Worm (Caenorhabditis elegans): Measurements from ENCODE around the gene rpn-13.
A peak's percentile ranks its signal among the peaks of the same experiment; 100 is the strongest.

rpn-13 gene

ce11 chrIII:6364395-6364794 lies 22.7 kb upstream of the rpn-13 start (continued):
- TF ChIP-seq ztf-4 (tag; optimal IDR thresholded peaks at IDR 0.05) (no peak), tlp-1 (tag; optimal IDR thresholded peaks at IDR 0.05) (no peak), nhr-28 (tag; optimal IDR thresholded peaks at IDR 0.05) (no peak), mep-1 (tag; optimal IDR thresholded peaks at IDR 0.05) (peak; percentile 65), nhr-47 (tag; optimal IDR thresholded peaks at IDR 0.05) (peak; percentile 53), blmp-1 (tag; optimal IDR thresholded peaks at IDR 0.05) (peak; percentile 94), mab-9 (GFP tag; IDR thresholded peaks at IDR 0.05) (no peak), fos-1 (tag; optimal IDR thresholded peaks at IDR 0.05) (no peak), lir-3 (tag; optimal IDR thresholded peaks at IDR 0.05; ENCODE audit: poor library complexity) (no peak), lin-13 (GFP tag; optimal IDR thresholded peaks at IDR 0.05) (no peak), pag-3 (tag; optimal IDR thresholded peaks at IDR 0.05; ENCODE audit: borderline replicate concordance, insufficient read depth) (no peak), C16A3.4 (tag; optimal IDR thresholded peaks at IDR 0.05) (no peak), ceh-63 (GFP tag; optimal IDR thresholded peaks at IDR 0.05) (no peak), nhr-77 (tag; optimal IDR thresholded peaks at IDR 0.05) (no peak), pax-3 (tag; optimal IDR thresholded peaks at IDR 0.05) (no peak), efl-1 (optimal IDR thresholded peaks at IDR 0.05) (peak in 1 of 2 experiments; percentile 4), efl-1 (GFP tag; optimal IDR thresholded peaks at IDR 0.05 in 1 of 2) (no peak), efl-3 (GFP tag; optimal IDR thresholded peaks at IDR 0.05) (peak; percentile 34), nhr-85 (tag) (peak; percentile 96), ztf-11 (tag; optimal IDR thresholded peaks at IDR 0.05) (no peak), jun-1 (tag; optimal IDR thresholded peaks at IDR 0.05) (no peak), C34B4.2 (tag; optimal IDR thresholded peaks at IDR 0.05) (no peak), aly-2 (tag; optimal IDR thresholded peaks at IDR 0.05) (no peak), mdl-1 (tag; optimal IDR thresholded peaks at IDR 0.05) (no peak), ceh-8 (GFP tag; optimal IDR thresholded peaks at IDR 0.05) (no peak), ceh-88 (GFP tag; IDR thresholded peaks at IDR 0.05) (no peak), snpc-4 (tag; optimal IDR thresholded peaks at IDR 0.05) (no peak), rnt-1 (tag; optimal IDR thresholded peaks at IDR 0.05) (peak; percentile 75), xbp-1 (tag; optimal IDR thresholded peaks at IDR 0.05) (no peak), unc-62 (GFP tag; optimal IDR thresholded peaks at IDR 0.05) (no peak), mef-2 (tag; optimal IDR thresholded peaks at IDR 0.05) (peak; percentile 21), dpl-1 (GFP tag; optimal IDR thresholded peaks at IDR 0.05) (no peak), lsy-2 (tag; optimal IDR thresholded peaks at IDR 0.05) (peak; percentile 46 to 59), unc-30 (tag; optimal IDR thresholded peaks at IDR 0.05) (no peak), nhr-71 (tag; optimal IDR thresholded peaks at IDR 0.05) (peak; percentile 75), swsn-7 (tag; optimal IDR thresholded peaks at IDR 0.05) (peak; percentile 4), ceh-82 (tag; optimal IDR thresholded peaks at IDR 0.05) (no peak), egl-27 (tag; optimal IDR thresholded peaks at IDR 0.05) (no peak), alr-1 (tag; optimal IDR thresholded peaks at IDR 0.05; ENCODE audit: borderline replicate concordance) (no peak), ces-1 (GFP tag; optimal IDR thresholded peaks at IDR 0.05) (no peak), sptf-1 (tag; optimal IDR thresholded peaks at IDR 0.05) (no peak), C04F5.9 (tag; optimal IDR thresholded peaks at IDR 0.05) (no peak), nhr-12 (tag; optimal IDR thresholded peaks at IDR 0.05) (no peak), ama-1 (optimal IDR thresholded peaks at IDR 0.05) (no peak), tbx-2 (tag; optimal IDR thresholded peaks at IDR 0.05) (no peak), grh-1 (GFP tag; IDR thresholded peaks at IDR 0.05) (no peak), zip-4 (GFP tag; optimal IDR thresholded peaks at IDR 0.05) (no peak), irx-1 (tag; optimal IDR thresholded peaks at IDR 0.05) (peak; percentile 22), isw-1 (GFP tag; IDR thresholded peaks at IDR 0.05) (no peak)
